Fruit fly (Drosophila melanogaster) whole organism, prepupa: ENCODE results near the gene CG18661.

Experiments
- Blimp-1 ChIP-seq: fragments of 200-800 bp; sonication (Bioruptor generic); optimal IDR thresholded peaks from 3 replicates; lab custom pipeline; 2017; ENCODE audit warnings: missing biosample characterization, missing genetic modification characterization, mild to moderate bottlenecking, moderate library complexity, missing genetic modification reagents
- CG10631 ChIP-seq: fragments of 200-800 bp; sonication (Bioruptor generic); optimal IDR thresholded peaks from 2 replicates; lab custom pipeline; 2016; ENCODE audit warnings: missing biosample characterization, missing genetic modification characterization
- CG11294 ChIP-seq: fragments of 200-800 bp; sonication (Bioruptor generic); IDR thresholded peaks from 2 replicates; pipeline ENCODE4 v1.3.6; 2022; ENCODE audit warnings: missing biosample characterization, missing genetic modification characterization
- CG11762 ChIP-seq: fragments of 200-800 bp; sonication (Bioruptor generic); optimal IDR thresholded peaks from 3 replicates; lab custom pipeline; 2016; ENCODE audit warnings: missing biosample characterization, missing genetic modification characterization; ENCODE audit not compliant: insufficient read depth
- CG11902 ChIP-seq: fragments of 200-800 bp; sonication (Bioruptor generic); optimal IDR thresholded peaks from 3 replicates; lab custom pipeline; 2016; ENCODE audit warnings: missing biosample characterization, missing genetic modification characterization
- CG1621 ChIP-seq: fragments of 200-800 bp; sonication (Bioruptor generic); optimal IDR thresholded peaks from 3 replicates; lab custom pipeline; 2018; ENCODE audit warnings: missing biosample characterization, mild to moderate bottlenecking, missing genetic modification characterization
- CG16779 ChIP-seq: fragments of 200-800 bp; sonication (Bioruptor generic); optimal IDR thresholded peaks from 3 replicates; lab custom pipeline; 2017; ENCODE audit warnings: missing biosample characterization, mild to moderate bottlenecking, missing genetic modification characterization
- CG3032 ChIP-seq: fragments of 200-800 bp; optimal IDR thresholded peaks from 2 replicates; lab custom pipeline; 2019; ENCODE audit warnings: missing biosample characterization, mild to moderate bottlenecking, missing genetic modification characterization, moderate library complexity
- CG31627 ChIP-seq: fragments of 200-800 bp; sonication (Bioruptor generic); optimal IDR thresholded peaks from 3 replicates; lab custom pipeline; 2016; ENCODE audit warnings: missing biosample characterization, missing genetic modification characterization
- CG34406 ChIP-seq: fragments of 200-800 bp; sonication (Bioruptor generic); optimal IDR thresholded peaks from 3 replicates; lab custom pipeline; 2016; ENCODE audit warnings: missing biosample characterization, missing genetic modification characterization
- CG3919 ChIP-seq: fragments of 200-800 bp; sonication (Bioruptor generic); optimal IDR thresholded peaks from 3 replicates; lab custom pipeline; 2016; ENCODE audit warnings: missing biosample characterization, missing genetic modification characterization
- CG6276 ChIP-seq: fragments of 200-800 bp; sonication (Bioruptor generic); optimal IDR thresholded peaks from 2 replicates; lab custom pipeline; 2017; ENCODE audit warnings: missing biosample characterization, mild to moderate bottlenecking, missing genetic modification characterization
- CG6808 ChIP-seq: fragments of 200-800 bp; sonication (Bioruptor generic); optimal IDR thresholded peaks from 3 replicates; lab custom pipeline; 2017; ENCODE audit warnings: missing biosample characterization, missing genetic modification characterization, mild to moderate bottlenecking, moderate library complexity, missing genetic modification reagents
- CG7368 ChIP-seq: fragments of 200-800 bp; sonication (Bioruptor generic); optimal IDR thresholded peaks from 3 replicates; lab custom pipeline; 2016; ENCODE audit warnings: missing biosample characterization, missing genetic modification characterization
- CG8119 ChIP-seq: fragments of 200-800 bp; sonication (Bioruptor generic); IDR thresholded peaks from 3 replicates; pipeline ENCODE4 v1.3.6; 2022; ENCODE audit warnings: missing biosample characterization, missing genetic modification characterization
- CG8632 ChIP-seq: fragments of 200-800 bp; sonication (Bioruptor generic); optimal IDR thresholded peaks from 3 replicates; lab custom pipeline; 2016; ENCODE audit warnings: missing biosample characterization, missing genetic modification characterization
- CG9139 ChIP-seq: fragments of 200-800 bp; sonication (Bioruptor generic); optimal IDR thresholded peaks from 3 replicates; lab custom pipeline; 2017; ENCODE audit warnings: missing biosample characterization, mild to moderate bottlenecking, missing genetic modification characterization
- Eip75B ChIP-seq: fragments of 200-800 bp; sonication (Bioruptor generic); optimal IDR thresholded peaks from 3 replicates; lab custom pipeline; 2016; ENCODE audit warnings: missing biosample characterization, missing genetic modification characterization
- Eip78C ChIP-seq: fragments of 200-800 bp; sonication (Bioruptor generic); peaks from one replicate; lab custom pipeline; 2016; ENCODE audit warnings: missing biosample characterization, missing genetic modification characterization
- Eip93F ChIP-seq: fragments of 200-800 bp; sonication (Bioruptor generic); optimal IDR thresholded peaks from 2 replicates; lab custom pipeline; 2016; ENCODE audit warnings: missing biosample characterization, mild to moderate bottlenecking, missing genetic modification characterization
- Ets96B ChIP-seq: fragments of 200-800 bp; optimal IDR thresholded peaks from 2 replicates; lab custom pipeline; 2019; ENCODE audit warnings: missing biosample characterization, mild to moderate bottlenecking, missing genetic modification characterization, moderate library complexity
- Gug ChIP-seq: fragments of 200-800 bp; sonication (Bioruptor generic); IDR thresholded peaks from 2 replicates; pipeline ENCODE4 v1.3.6; 2022; ENCODE audit warnings: missing biosample characterization, missing genetic modification characterization
- Hr38 ChIP-seq: sonication (Bioruptor generic); optimal IDR thresholded peaks from 2 replicates; lab custom pipeline; 2016; ENCODE audit warnings: missing biosample characterization, missing genetic modification characterization
- Hr39 ChIP-seq: fragments of 200-800 bp; sonication (Bioruptor generic); optimal IDR thresholded peaks from 2 replicates; lab custom pipeline; 2016; ENCODE audit warnings: missing biosample characterization, missing genetic modification characterization
- Hr4 ChIP-seq: fragments of 200-800 bp; sonication (Bioruptor generic); optimal IDR thresholded peaks from 3 replicates; lab custom pipeline; 2016; ENCODE audit warnings: missing biosample characterization, missing genetic modification characterization
- Sox14 ChIP-seq: fragments of 200-800 bp; sonication (Bioruptor generic); optimal IDR thresholded peaks from 3 replicates; lab custom pipeline; 2016; ENCODE audit warnings: missing biosample characterization, missing genetic modification characterization
- Sox15 ChIP-seq: fragments of 200-800 bp; sonication (Bioruptor generic); optimal IDR thresholded peaks from 3 replicates; lab custom pipeline; 2016; ENCODE audit warnings: missing biosample characterization, missing genetic modification characterization
- achi ChIP-seq: fragments of 200-800 bp; sonication (Bioruptor generic); optimal IDR thresholded peaks from 3 replicates; lab custom pipeline; 2016; ENCODE audit warnings: missing biosample characterization, missing genetic modification characterization
- acj6 ChIP-seq: fragments of 200-800 bp; sonication (Bioruptor generic); optimal IDR thresholded peaks from 3 replicates; lab custom pipeline; 2016; ENCODE audit warnings: missing biosample characterization, missing genetic modification characterization
- cyc ChIP-seq: fragments of 200-800 bp; sonication (Bioruptor generic); optimal IDR thresholded peaks from 3 replicates; lab custom pipeline; 2016; ENCODE audit warnings: missing biosample characterization, missing genetic modification characterization
- dac ChIP-seq: fragments of 200-800 bp; sonication (Bioruptor generic); optimal IDR thresholded peaks from 2 replicates; lab custom pipeline; 2017; ENCODE audit warnings: missing biosample characterization, mild to moderate bottlenecking, missing genetic modification characterization
- dsx ChIP-seq: fragments of 200-800 bp; optimal IDR thresholded peaks from 3 replicates; lab custom pipeline; 2019; ENCODE audit warnings: missing biosample characterization, mild to moderate bottlenecking, missing genetic modification characterization, moderate library complexity; ENCODE audit not compliant: poor library complexity, severe bottlenecking
- esn ChIP-seq: fragments of 200-800 bp; sonication (Bioruptor generic); optimal IDR thresholded peaks from 2 replicates; lab custom pipeline; 2016; ENCODE audit warnings: missing biosample characterization, mild to moderate bottlenecking, missing genetic modification characterization, moderate library complexity
- fd59A ChIP-seq: fragments of 200-800 bp; sonication (Bioruptor generic); optimal IDR thresholded peaks from 2 replicates; lab custom pipeline; 2017; ENCODE audit warnings: missing biosample characterization, mild to moderate bottlenecking, missing genetic modification characterization, missing genetic modification reagents
- fkh ChIP-seq: fragments of 200-800 bp; sonication (Bioruptor generic); optimal IDR thresholded peaks from 3 replicates; lab custom pipeline; 2017; ENCODE audit warnings: missing biosample characterization, mild to moderate bottlenecking, missing genetic modification characterization, moderate library complexity
- lz ChIP-seq: fragments of 200-800 bp; sonication (Bioruptor generic); optimal IDR thresholded peaks from 3 replicates; lab custom pipeline; 2016; ENCODE audit warnings: missing biosample characterization, missing genetic modification characterization
- net ChIP-seq: fragments of 200-800 bp; sonication (Bioruptor generic); optimal IDR thresholded peaks from 3 replicates; lab custom pipeline; 2016; ENCODE audit warnings: missing biosample characterization, missing genetic modification characterization
- salr ChIP-seq, 2 experiments: fragments of 200-800 bp; sonication (Bioruptor generic); optimal IDR thresholded peaks; 3 replicates each; lab custom pipeline; 2016 to 2018; ENCODE audit warnings: missing biosample characterization in 2 of 2, missing genetic modification characterization in 2 of 2, mild to moderate bottlenecking in 1 of 2
- spab ChIP-seq: fragments of 200-800 bp; sonication (Bioruptor generic); optimal IDR thresholded peaks from 2 replicates; lab custom pipeline; 2017; ENCODE audit warnings: missing biosample characterization, mild to moderate bottlenecking, missing genetic modification characterization, missing genetic modification reagents
- ss ChIP-seq, 2 experiments: fragments of 200-800 bp; sonication (Bioruptor generic); optimal IDR thresholded peaks; 2 replicates in 1 of 2; 3 replicates in 1 of 2; lab custom pipeline; 2017 to 2018; ENCODE audit warnings: mild to moderate bottlenecking in 2 of 2, missing biosample characterization in 2 of 2, missing genetic modification characterization in 2 of 2, moderate library complexity in 1 of 2
- svp ChIP-seq: fragments of 200-800 bp; sonication (Bioruptor generic); peaks from one replicate; lab custom pipeline; 2016; ENCODE audit warnings: missing biosample characterization, missing genetic modification characterization
- topi ChIP-seq: fragments of 200-800 bp; sonication (Bioruptor generic); optimal IDR thresholded peaks from 3 replicates; lab custom pipeline; 2016; ENCODE audit warnings: missing biosample characterization, missing genetic modification characterization
- vri ChIP-seq: fragments of 200-800 bp; sonication (Bioruptor generic); optimal IDR thresholded peaks from 3 replicates; lab custom pipeline; 2016; ENCODE audit warnings: missing biosample characterization, mild to moderate bottlenecking, missing genetic modification characterization

CG18661 gene

dm6 chr2L:8951184-8951934 lies 46.0 kb upstream of the CG18661 start, which contains the start of gene C1GalTA (continued):
- peak; percentile 99 for TF ChIP-seq dsx
- TF ChIP-seq fd59A (GFP tag; lab: Kevin White, UChicago), result peak; percentile 94
- TF ChIP-seq vri (GFP tag; lab: Kevin White, UChicago), result peak; percentile 80
- TF ChIP-seq CG34406 (GFP tag; lab: Kevin White, UChicago), result peak; percentile 98
- TF ChIP-seq Sox15 (GFP tag; lab: Kevin White, UChicago), result peak; percentile 78
- TF ChIP-seq achi, result peak; percentile 97
- peak; percentile 75 for TF ChIP-seq fkh (GFP tag; lab: Kevin White, UChicago)
- peak; percentile 80 for TF ChIP-seq CG31627 (GFP tag; lab: Kevin White, UChicago)
- TF ChIP-seq CG7368 (GFP tag; lab: Kevin White, UChicago), result peak; percentile 93
- TF ChIP-seq net (GFP tag; lab: Kevin White, UChicago), result peak; percentile 92
- TF ChIP-seq CG3919 (GFP tag; lab: Kevin White, UChicago), result peak; percentile 97
- peak; percentile 96 for TF ChIP-seq CG11762 (GFP tag; lab: Kevin White, UChicago)
- peak; percentile 90 for TF ChIP-seq CG1621 (tag; lab: Kevin White, UChicago)
- TF ChIP-seq Gug (GFP tag; lab: Robert Waterston, UW), result peak; percentile 96
- TF ChIP-seq CG9139 (GFP tag; lab: Kevin White, UChicago), result peak; percentile 97
- peak; percentile 99 for TF ChIP-seq CG8119 (GFP tag; lab: Robert Waterston, UW)
- TF ChIP-seq Hr4 (GFP tag; lab: Kevin White, UChicago), result peak; percentile 75
- peak; percentile 71 for TF ChIP-seq Hr39 (GFP tag; lab: Kevin White, UChicago)
- peak; percentile 98 for TF ChIP-seq CG8632 (GFP tag; lab: Kevin White, UChicago)
- peak; percentile 98 to 99 for TF ChIP-seq ss (GFP tag; optimal IDR thresholded peaks at IDR 0.05; lab: Kevin White, UChicago)
- peak; percentile 98 for TF ChIP-seq Eip78C (GFP tag; lab: Kevin White, UChicago)
- peak; percentile 77 to 98 for TF ChIP-seq salr (GFP tag; optimal IDR thresholded peaks at IDR 0.05; lab: Kevin White, UChicago)
- TF ChIP-seq Ets96B (tag; lab: Kevin White, UChicago), result peak; percentile 99
- TF ChIP-seq spab (GFP tag; lab: Kevin White, UChicago), result peak; percentile 98
- peak; percentile 98 for TF ChIP-seq CG10631
- peak; percentile 95 for TF ChIP-seq Blimp-1 (GFP tag; lab: Kevin White, UChicago)

- TF ChIP-seq Sox14 (GFP tag; lab: Kevin White, UChicago) (peak; percentile 55), CG31627 (GFP tag; lab: Kevin White, UChicago) (peak; percentile 59), CG6276 (GFP tag; lab: Kevin White, UChicago) (peak; percentile 25), svp (GFP tag; lab: Kevin White, UChicago) (peak; percentile 42), achi (peak; percentile 61), CG11902 (GFP tag; lab: Kevin White, UChicago) (peak; percentile 6), CG3032 (tag; lab: Kevin White, UChicago) (peak; percentile 13), Eip75B (GFP tag; lab: Kevin White, UChicago) (peak; percentile 18), Eip93F (GFP tag; lab: Kevin White, UChicago) (peak; percentile 32), CG11294 (peak; percentile 49; the same call in 1 of the 2 replicates), acj6 (peak; percentile 53), Hr4 (GFP tag; lab: Kevin White, UChicago) (peak; percentile 47), dsx (peak; percentile 52), CG34406 (GFP tag; lab: Kevin White, UChicago) (peak; percentile 37), CG8632 (GFP tag; lab: Kevin White, UChicago) (peak; percentile 55), net (GFP tag; lab: Kevin White, UChicago) (peak; percentile 50), cyc (GFP tag; lab: Kevin White, UChicago) (peak; percentile 56), Sox15 (GFP tag; lab: Kevin White, UChicago) (peak; percentile 35), fkh (GFP tag; lab: Kevin White, UChicago) (no peak), Hr38 (no peak), Eip78C (GFP tag; lab: Kevin White, UChicago) (peak; percentile 83), CG16779 (tag; lab: Kevin White, UChicago) (no peak), dac (GFP tag; lab: Kevin White, UChicago) (no peak), CG10631 (peak; percentile 71), spab (GFP tag; lab: Kevin White, UChicago) (peak; percentile 15), CG1621 (tag; lab: Kevin White, UChicago) (no peak), fd59A (GFP tag; lab: Kevin White, UChicago) (peak; percentile 14), topi (peak; percentile 49), lz (GFP tag; lab: Kevin White, UChicago) (peak; percentile 56), CG6808 (GFP tag; lab: Kevin White, UChicago) (peak; percentile 31), esn (GFP tag; lab: Kevin White, UChicago) (peak; percentile 74), Blimp-1 (GFP tag; lab: Kevin White, UChicago) (peak; percentile 31)
Measured at dm6 chr2L:8952194-8953037, 45.0 kb upstream of the CG18661 start.
